Fruit fly (Drosophila melanogaster) whole organism, embryonic: ENCODE measurements around the gene CAH7.

Experiments
- ATbp ChIP-seq: fragments of 200-800 bp; sonication (Bioruptor generic); optimal IDR thresholded peaks from 2 replicates; lab custom pipeline; 2017; ENCODE audit warnings: missing biosample characterization, mild to moderate bottlenecking, missing genetic modification characterization, missing genetic modification reagents
- Blimp-1 ChIP-seq: fragments of 200-800 bp; sonication (Bioruptor generic); optimal IDR thresholded peaks from 3 replicates; lab custom pipeline; 2018; ENCODE audit warnings: missing biosample characterization, missing genetic modification characterization, mild to moderate bottlenecking, moderate library complexity, missing genetic modification reagents
- CG10147 ChIP-seq: fragments of 200-800 bp; sonication (Bioruptor generic); optimal IDR thresholded peaks from 2 replicates; lab custom pipeline; 2019; ENCODE audit warnings: missing biosample characterization, mild to moderate bottlenecking, missing genetic modification characterization, moderate library complexity
- CG10321 ChIP-seq: fragments of 200-800 bp; sonication (Bioruptor generic); IDR thresholded peaks from 2 replicates; pipeline ENCODE4 v1.3.6; 2022; ENCODE audit warnings: missing biosample characterization, missing genetic modification characterization
- CG10366 ChIP-seq: fragments of 200-800 bp; sonication (Bioruptor generic); IDR thresholded peaks from 2 replicates; pipeline ENCODE4 v1.3.6; 2022; ENCODE audit warnings: missing biosample characterization, missing genetic modification characterization
- CG10565 ChIP-seq: fragments of 200-800 bp; sonication (Bioruptor generic); optimal IDR thresholded peaks from 3 replicates; lab custom pipeline; 2016; ENCODE audit warnings: missing biosample characterization, mild to moderate bottlenecking, missing genetic modification characterization
- CG11085 ChIP-seq: fragments of 200-800 bp; sonication (Bioruptor generic); IDR thresholded peaks from 2 replicates; pipeline ENCODE4 v1.3.6; 2022; ENCODE audit warnings: missing biosample characterization, missing genetic modification characterization
- CG11456 ChIP-seq: fragments of 200-800 bp; sonication (Bioruptor generic); IDR thresholded peaks from 3 replicates; pipeline ENCODE4 v1.3.6; 2022; ENCODE audit warnings: missing biosample characterization, missing genetic modification characterization
- CG12942 ChIP-seq: fragments of 200-800 bp; sonication (Bioruptor generic); optimal IDR thresholded peaks from 3 replicates; lab custom pipeline; 2016; ENCODE audit warnings: missing biosample characterization, missing genetic modification characterization
- CG13624 ChIP-seq: fragments of 200-800 bp; sonication (Bioruptor generic); optimal IDR thresholded peaks from 2 replicates; lab custom pipeline; 2016; ENCODE audit warnings: missing biosample characterization, missing genetic modification characterization
- CG14965 ChIP-seq: fragments of 200-800 bp; sonication (Bioruptor generic); optimal IDR thresholded peaks from 2 replicates; lab custom pipeline; 2016; ENCODE audit warnings: missing biosample characterization, missing genetic modification characterization, borderline replicate concordance
- CG15011 ChIP-seq: fragments of 200-800 bp; sonication (Bioruptor generic); optimal IDR thresholded peaks from 3 replicates; lab custom pipeline; 2018; ENCODE audit warnings: missing biosample characterization, mild to moderate bottlenecking, missing genetic modification characterization
- CG1529 ChIP-seq: fragments of 200-800 bp; sonication (Bioruptor generic); optimal IDR thresholded peaks from 3 replicates; lab custom pipeline; 2018; ENCODE audit warnings: missing biosample characterization, missing genetic modification characterization
- CG15479 ChIP-seq: fragments of 200-800 bp; sonication (Bioruptor generic); optimal IDR thresholded peaks from 3 replicates; lab custom pipeline; 2019; ENCODE audit warnings: missing biosample characterization, mild to moderate bottlenecking, missing genetic modification characterization, moderate library complexity
- CG16779 ChIP-seq: fragments of 200-800 bp; sonication (Bioruptor generic); IDR thresholded peaks from 2 replicates; pipeline ENCODE4 v1.3.6; 2022; ENCODE audit warnings: missing biosample characterization, missing genetic modification characterization
- CG16815 ChIP-seq: fragments of 200-800 bp; sonication (Bioruptor generic); optimal IDR thresholded peaks from 3 replicates; lab custom pipeline; 2017; ENCODE audit warnings: missing biosample characterization, mild to moderate bottlenecking, missing genetic modification characterization
- CG17328 ChIP-seq: fragments of 200-800 bp; sonication (Bioruptor generic); IDR thresholded peaks from 2 replicates; pipeline ENCODE4 v1.3.6; 2022; ENCODE audit warnings: missing biosample characterization, missing genetic modification characterization
- CG17612 ChIP-seq: fragments of 200-800 bp; sonication (Bioruptor generic); IDR thresholded peaks from 2 replicates; pipeline ENCODE4 v1.3.6; 2022; ENCODE audit warnings: missing biosample characterization, missing genetic modification characterization
- CG18262 ChIP-seq: fragments of 200-800 bp; optimal IDR thresholded peaks from 3 replicates; lab custom pipeline; 2019; ENCODE audit warnings: missing biosample characterization, mild to moderate bottlenecking, missing genetic modification characterization, moderate library complexity
- CG18599 ChIP-seq: fragments of 200-800 bp; sonication (Bioruptor generic); optimal IDR thresholded peaks from 3 replicates; lab custom pipeline; 2017; ENCODE audit warnings: missing biosample characterization, missing genetic modification characterization, mild to moderate bottlenecking, moderate library complexity, missing genetic modification reagents
- CG42726 ChIP-seq: fragments of 200-800 bp; sonication (Bioruptor generic); IDR thresholded peaks from 2 replicates; pipeline ENCODE4 v1.3.6; 2022; ENCODE audit warnings: missing biosample characterization, missing genetic modification characterization; ENCODE audit not compliant: partially characterized antibody
- CG4617 ChIP-seq: fragments of 200-800 bp; sonication (Bioruptor generic); optimal IDR thresholded peaks from 3 replicates; lab custom pipeline; 2016; ENCODE audit warnings: missing biosample characterization, missing genetic modification characterization, borderline replicate concordance
- CG4854 ChIP-seq: fragments of 200-800 bp; sonication (Bioruptor generic); optimal IDR thresholded peaks from 2 replicates; lab custom pipeline; 2016; ENCODE audit warnings: missing biosample characterization, missing genetic modification characterization, inconsistent platforms
- CG6254 ChIP-seq: fragments of 200-800 bp; sonication (Bioruptor generic); optimal IDR thresholded peaks from 3 replicates; lab custom pipeline; 2017; ENCODE audit warnings: mild to moderate bottlenecking, missing biosample characterization, missing genetic modification reagents, missing genetic modification characterization
- CG6765 ChIP-seq: fragments of 200-800 bp; sonication (Bioruptor generic); optimal IDR thresholded peaks from 3 replicates; lab custom pipeline; 2017; ENCODE audit warnings: missing biosample characterization, mild to moderate bottlenecking, missing genetic modification characterization
- CG9215 ChIP-seq: fragments of 200-800 bp; sonication (Bioruptor generic); IDR thresholded peaks from 2 replicates; pipeline ENCODE4 v1.3.6; 2022; ENCODE audit warnings: missing biosample characterization, missing genetic modification characterization
- CG9932 ChIP-seq: fragments of 200-800 bp; sonication (Bioruptor generic); IDR thresholded peaks from 2 replicates; pipeline ENCODE4 v1.3.6; 2022; ENCODE audit warnings: missing biosample characterization, missing genetic modification characterization
- CHES-1-like ChIP-seq: fragments of 200-800 bp; sonication (Bioruptor generic); optimal IDR thresholded peaks from 2 replicates; lab custom pipeline; 2016; ENCODE audit warnings: missing biosample characterization, missing genetic modification characterization
- E2f2 ChIP-seq: fragments of 200-800 bp; sonication (Bioruptor generic); IDR thresholded peaks from 2 replicates; pipeline ENCODE4 v1.3.6; 2022; ENCODE audit warnings: missing biosample characterization, missing genetic modification characterization
- Fer1 ChIP-seq: fragments of 200-800 bp; sonication (Bioruptor generic); optimal IDR thresholded peaks from 2 replicates; lab custom pipeline; 2017; ENCODE audit warnings: missing biosample characterization, mild to moderate bottlenecking, missing genetic modification characterization
- Med ChIP-seq: fragments of 200-800 bp; sonication (Bioruptor generic); peaks from one replicate; lab custom pipeline; 2016; ENCODE audit warnings: missing biosample characterization, missing genetic modification characterization, mild to moderate bottlenecking, inconsistent platforms, moderate library complexity
- Nf-YC ChIP-seq: fragments of 200-800 bp; optimal IDR thresholded peaks from 3 replicates; lab custom pipeline; 2019; ENCODE audit warnings: missing biosample characterization, mild to moderate bottlenecking, missing genetic modification characterization, moderate library complexity
- Scr ChIP-seq: fragments of 200-800 bp; sonication (Bioruptor generic); IDR thresholded peaks from 2 replicates; pipeline ENCODE4 v1.3.6; 2022; ENCODE audit warnings: missing biosample characterization, missing genetic modification characterization; ENCODE audit not compliant: partially characterized antibody
- Taf1 ChIP-seq: fragments of 200-800 bp; sonication (Bioruptor generic); IDR thresholded peaks from 2 replicates; pipeline ENCODE4 v1.3.6; 2022; ENCODE audit warnings: missing biosample characterization, missing genetic modification characterization
- ab ChIP-seq: fragments of 200-800 bp; sonication (Bioruptor generic); optimal IDR thresholded peaks from 2 replicates; lab custom pipeline; 2016; ENCODE audit warnings: missing biosample characterization, missing genetic modification characterization
- ac ChIP-seq: fragments of 200-800 bp; sonication (Bioruptor generic); optimal IDR thresholded peaks from 3 replicates; lab custom pipeline; 2017; ENCODE audit warnings: missing biosample characterization, mild to moderate bottlenecking, missing genetic modification characterization
- ato ChIP-seq: fragments of 200-800 bp; sonication (Bioruptor generic); IDR thresholded peaks from 2 replicates; pipeline ENCODE4 v1.3.6; 2022; ENCODE audit warnings: missing biosample characterization, missing genetic modification characterization; ENCODE audit not compliant: partially characterized antibody
- cas ChIP-seq: fragments of 200-800 bp; sonication (Bioruptor generic); IDR thresholded peaks from 2 replicates; pipeline ENCODE4 v1.3.6; 2022; ENCODE audit warnings: missing biosample characterization, missing genetic modification characterization
- fu2 ChIP-seq: fragments of 200-800 bp; sonication (Bioruptor generic); optimal IDR thresholded peaks from 2 replicates; lab custom pipeline; 2016; ENCODE audit warnings: missing biosample characterization, missing genetic modification characterization
- jing ChIP-seq: fragments of 200-800 bp; sonication (Bioruptor generic); optimal IDR thresholded peaks from 2 replicates; lab custom pipeline; 2018; ENCODE audit warnings: missing biosample characterization, mild to moderate bottlenecking, missing genetic modification characterization
- kni ChIP-seq: fragments of 200-800 bp; sonication (Bioruptor generic); optimal IDR thresholded peaks from 3 replicates; lab custom pipeline; 2017; ENCODE audit warnings: mild to moderate bottlenecking, missing biosample characterization, missing genetic modification reagents, missing genetic modification characterization
- lola ChIP-seq, 3 experiments: fragments of >200 bp in 2 of 3; fragments of 200-800 bp in 1 of 3; sonication (Bioruptor generic) in 1 of 3; optimal IDR thresholded peaks; 2 replicates each; lab custom pipeline; 2017 to 2019; ENCODE audit warnings: missing biosample characterization in 3 of 3, missing genetic modification characterization in 3 of 3, mild to moderate bottlenecking in 1 of 3, moderate library complexity in 1 of 3
- mld ChIP-seq: fragments of 200-800 bp; sonication (Bioruptor generic); IDR thresholded peaks from 3 replicates; pipeline ENCODE4 v1.3.6; 2022; ENCODE audit warnings: missing biosample characterization, missing genetic modification characterization; ENCODE audit not compliant: partially characterized antibody
- rib ChIP-seq: fragments of 200-800 bp; sonication (Bioruptor generic); IDR thresholded peaks from 2 replicates; pipeline ENCODE4 v1.3.6; 2022; ENCODE audit warnings: missing biosample characterization, missing genetic modification characterization
- schlank ChIP-seq: fragments of 200-800 bp; sonication (Bioruptor generic); optimal IDR thresholded peaks from 2 replicates; lab custom pipeline; 2018; ENCODE audit warnings: missing biosample characterization, mild to moderate bottlenecking, missing genetic modification characterization
- sens ChIP-seq: fragments of 200-800 bp; sonication (Bioruptor generic); peaks from one replicate; lab custom pipeline; 2016; ENCODE audit warnings: missing biosample characterization, missing genetic modification characterization
- so ChIP-seq: fragments of 200-800 bp; sonication (Bioruptor generic); IDR thresholded peaks from 3 replicates; pipeline ENCODE4 v1.3.6; 2022; ENCODE audit warnings: missing biosample characterization, missing genetic modification characterization
- sug ChIP-seq: fragments of 200-800 bp; optimal IDR thresholded peaks from 2 replicates; lab custom pipeline; 2019; ENCODE audit warnings: missing biosample characterization, mild to moderate bottlenecking, missing genetic modification characterization, moderate library complexity
- trem ChIP-seq: fragments of 200-800 bp; optimal IDR thresholded peaks from 3 replicates; lab custom pipeline; 2019; ENCODE audit warnings: missing biosample characterization, mild to moderate bottlenecking, missing genetic modification characterization, moderate library complexity
- zfh1 ChIP-seq: fragments of 200-800 bp; sonication (Bioruptor generic); IDR thresholded peaks from 3 replicates; pipeline ENCODE4 v1.3.6; 2022; ENCODE audit warnings: missing biosample characterization, missing genetic modification characterization

Gene CAH7

DNA sequence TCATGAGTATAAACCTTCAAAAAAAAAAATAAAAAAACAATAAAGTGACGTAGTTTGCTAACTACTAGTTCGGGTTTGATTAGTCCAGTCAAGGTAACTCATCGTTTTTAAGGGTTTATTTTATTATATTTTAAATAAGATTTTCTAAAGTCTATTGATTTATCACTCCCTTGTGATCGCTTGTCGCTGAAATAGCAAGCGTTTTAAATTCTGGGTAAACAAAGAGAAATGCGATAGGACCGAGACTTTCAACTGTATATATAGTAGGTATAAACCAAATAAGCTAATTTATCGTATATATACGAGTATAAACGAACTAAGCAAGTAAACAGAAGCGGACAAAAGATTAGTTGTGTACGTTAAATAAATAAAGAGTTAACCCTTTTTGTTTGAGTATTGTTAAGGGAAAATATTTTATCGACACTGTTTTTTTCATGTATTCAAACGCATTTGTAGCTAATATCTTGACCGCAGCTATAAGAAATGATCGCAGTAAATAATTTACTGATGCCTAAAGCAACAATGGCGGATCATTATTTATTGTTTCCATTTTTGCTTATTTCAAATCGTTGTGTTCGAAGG lies 56.5 kb downstream of the CAH7 start (continued):
- TF ChIP-seq schlank (tag; lab: Kevin White, UChicago) = peak; percentile 41
- no peak for TF ChIP-seq cas (GFP tag; lab: Robert Waterston, UW)
- peak; percentile 34; the same call in 1 of the 2 replicates for TF ChIP-seq CG11085 (GFP tag; lab: Robert Waterston, UW)
- TF ChIP-seq lola (GFP tag; optimal IDR thresholded peaks at IDR 0.05; lab: Kevin White, UChicago) = no peak
- no peak for TF ChIP-seq CG9215 (GFP tag; lab: Robert Waterston, UW)
- TF ChIP-seq CG9932 (GFP tag; lab: Robert Waterston, UW) = peak; percentile 62
- TF ChIP-seq CG13624 = peak; percentile 46
- TF ChIP-seq E2f2 (GFP tag; lab: Robert Waterston, UW) = no peak
- TF ChIP-seq so (GFP tag; lab: Robert Waterston, UW) = 0 out of 3 replicates have a peak, but pooled peaks have one; percentile 23
- no peak for TF ChIP-seq CG4617
- peak; percentile 16 for TF ChIP-seq CG4854
- TF ChIP-seq zfh1 = 0 out of 3 replicates have a peak, but pooled peaks have one; percentile 49
- TF ChIP-seq kni = no peak
- no peak for TF ChIP-seq Blimp-1
- peak; percentile 8 for TF ChIP-seq Fer1 (GFP tag; lab: Kevin White, UChicago)
- no peak for TF ChIP-seq CG16815 (GFP tag; lab: Kevin White, UChicago)
- peak; percentile 4 for TF ChIP-seq CHES-1-like (GFP tag; lab: Kevin White, UChicago)
- peak; percentile 18; the same call in 1 of the 2 replicates for TF ChIP-seq CG17328 (GFP tag; lab: Robert Waterston, UW)
- TF ChIP-seq CG10147 = no peak
- no peak for TF ChIP-seq CG10321
- TF ChIP-seq CG15011 = no peak
- TF ChIP-seq ab (GFP tag; lab: Kevin White, UChicago) = no peak
- TF ChIP-seq CG6765 (GFP tag; lab: Kevin White, UChicago) = no peak
- no peak for TF ChIP-seq CG14965
- TF ChIP-seq trem (tag; lab: Kevin White, UChicago) = no peak
- TF ChIP-seq Scr (GFP tag; lab: Robert Waterston, UW) = no peak
- no peak for TF ChIP-seq Taf1 (GFP tag; lab: Robert Waterston, UW)
- TF ChIP-seq CG18599 = no peak
- no peak for TF ChIP-seq rib
- TF ChIP-seq CG1529 = no peak
- TF ChIP-seq ATbp = peak; percentile 22
- no peak for TF ChIP-seq CG42726 (GFP tag; lab: Robert Waterston, UW)
- TF ChIP-seq CG6254 (GFP tag; lab: Kevin White, UChicago) = peak; percentile 55
- TF ChIP-seq CG17612 (GFP tag; lab: Robert Waterston, UW) = no peak
- TF ChIP-seq jing (GFP tag; lab: Kevin White, UChicago) = no peak
- no peak for TF ChIP-seq CG15479 (GFP tag; lab: Kevin White, UChicago)
- TF ChIP-seq CG11456 (GFP tag; lab: Robert Waterston, UW) = peak; percentile 62; the same call in 1 of the 3 replicates
- TF ChIP-seq ato (GFP tag; lab: Robert Waterston, UW) = no peak
- peak; percentile 87 for TF ChIP-seq sens (GFP tag; lab: Kevin White, UChicago)
- peak; percentile 33 for TF ChIP-seq CG10366 (GFP tag; lab: Robert Waterston, UW)
- TF ChIP-seq Nf-YC (tag; lab: Kevin White, UChicago) = no peak
- 0 out of 2 replicates have a peak, but pooled peaks have one; percentile 13 for TF ChIP-seq CG16779
- TF ChIP-seq CG18262 (tag; lab: Kevin White, UChicago) = peak; percentile 1
- TF ChIP-seq sug = no peak
- TF ChIP-seq fu2 (GFP tag; lab: Kevin White, UChicago) = peak; percentile 19
- TF ChIP-seq CG12942 (GFP tag; lab: Kevin White, UChicago) = no peak
- no peak for TF ChIP-seq mld (GFP tag; lab: Robert Waterston, UW)
- peak; percentile 43 for TF ChIP-seq ac (GFP tag; lab: Kevin White, UChicago)
- TF ChIP-seq Med (GFP tag; lab: Kevin White, UChicago) = peak; percentile 92
- no peak for TF ChIP-seq CG10565
